Fruit fly (Drosophila melanogaster) whole organism, pupa: ENCODE measurements around the gene CG7084.

Experiments used
- CG15710 ChIP-seq: fragments of 200-800 bp; sonication (Bioruptor generic); optimal IDR thresholded peaks from 2 replicates; lab custom pipeline; 2018; ENCODE audit warnings: missing biosample characterization, mild to moderate bottlenecking, missing genetic modification characterization, moderate library complexity
- CG4496 ChIP-seq: fragments of 200-800 bp; sonication (Bioruptor generic); IDR thresholded peaks from 3 replicates; pipeline ENCODE4 v1.3.6; 2022; ENCODE audit warnings: missing biosample characterization, missing genetic modification characterization
- CG8301 ChIP-seq: fragments of 200-800 bp; sonication (Bioruptor generic); optimal IDR thresholded peaks from 2 replicates; lab custom pipeline; 2018; ENCODE audit warnings: missing biosample characterization, mild to moderate bottlenecking, missing genetic modification characterization
- D1 ChIP-seq: fragments of 200-800 bp; sonication (Bioruptor generic); optimal IDR thresholded peaks from 2 replicates; lab custom pipeline; 2018; ENCODE audit warnings: missing biosample characterization, mild to moderate bottlenecking, missing genetic modification characterization, moderate library complexity
- Snoo ChIP-seq: fragments of 200-800 bp; sonication (Bioruptor generic); optimal IDR thresholded peaks from 3 replicates; lab custom pipeline; 2017; ENCODE audit warnings: missing biosample characterization, mild to moderate bottlenecking, missing genetic modification characterization, inconsistent platforms

DNA sequence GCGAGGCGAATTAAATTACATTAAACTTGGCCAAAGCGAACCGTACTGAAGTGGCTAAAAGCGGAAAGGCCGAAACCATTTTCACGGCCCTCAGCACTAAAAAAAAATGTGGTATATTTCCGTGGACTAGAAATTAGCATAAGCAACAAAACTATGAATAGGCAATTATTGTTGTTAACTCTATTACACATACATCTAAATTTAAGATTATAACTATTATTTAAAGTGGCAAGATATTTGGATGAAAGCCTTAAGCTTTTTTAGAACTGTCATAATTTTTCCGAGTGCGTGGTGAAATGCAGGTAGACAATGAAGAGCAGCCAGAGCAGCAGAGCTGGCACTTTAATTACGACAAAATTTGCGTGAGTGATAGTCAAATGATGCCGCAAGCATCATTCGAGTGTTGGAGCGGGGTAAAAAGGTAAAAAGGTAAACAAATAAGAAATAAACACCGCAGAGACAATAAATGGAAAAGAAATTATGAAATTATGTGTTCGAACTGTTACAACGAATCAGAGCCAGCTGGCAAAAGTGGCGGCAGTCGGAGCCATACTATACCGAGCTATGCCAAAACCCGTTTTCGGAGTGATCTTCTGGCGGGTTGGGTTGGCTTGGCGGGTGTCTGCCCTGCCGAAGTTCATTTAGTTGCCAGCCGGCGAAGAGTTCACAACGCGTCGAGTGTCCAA, 30.2 kb downstream of the CG7084 start, which contains the start of gene CG7080:
- TF ChIP-seq CG15710 (tag; lab: Kevin White, UChicago) = no peak
- TF ChIP-seq CG4496 = no peak
- TF ChIP-seq Snoo (tag; lab: Kevin White, UChicago) = no peak
- TF ChIP-seq D1 (tag; lab: Kevin White, UChicago) = no peak
- no peak for TF ChIP-seq CG8301 (tag; lab: Kevin White, UChicago)
